Worm (Caenorhabditis elegans) whole organism, L4 larva: ENCODE results near the gene T14G11.1.

Source experiments
- aly-2 ChIP-seq: sonication (generic microtip); optimal IDR thresholded peaks from 2 replicates; lab custom pipeline; 2018; ENCODE audit warnings: missing biosample characterization, missing genetic modification characterization
- ceh-28 ChIP-seq: fragments of 150-350 bp; optimal IDR thresholded peaks from 2 replicates; lab custom pipeline; 2014; ENCODE audit warnings: missing biosample characterization, missing genetic modification reagents, missing genetic modification characterization
- ceh-44 ChIP-seq: fragments of 200-800 bp; sonication (Bioruptor generic); IDR thresholded peaks from 2 replicates; pipeline ENCODE4 v1.3.6; 2022; ENCODE audit warnings: missing genetic modification reagents, missing genetic modification characterization, missing compliant biosample characterization
- madf-9 ChIP-seq: fragments of 200-800 bp; sonication (Bioruptor generic); conservative IDR thresholded peaks from 2 replicates; pipeline ENCODE4 v1.3.6; 2022; ENCODE audit warnings: missing genetic modification reagents, missing genetic modification characterization, missing compliant biosample characterization
- nhr-11 ChIP-seq: fragments of 150-350 bp; optimal IDR thresholded peaks from 2 replicates; lab custom pipeline; 2014; ENCODE audit warnings: missing biosample characterization, missing genetic modification characterization
- nhr-6 ChIP-seq: fragments of 150-350 bp; optimal IDR thresholded peaks from 2 replicates; lab custom pipeline; 2014; ENCODE audit warnings: missing biosample characterization, missing genetic modification characterization
- saeg-2 ChIP-seq: fragments of 200-800 bp; sonication (Bioruptor generic); IDR thresholded peaks from 2 replicates; pipeline ENCODE4 v1.3.6; 2022; ENCODE audit warnings: missing genetic modification reagents, missing genetic modification characterization, missing compliant biosample characterization
- unc-62 ChIP-seq, 3 experiments: fragments of 150-350 bp in 1 of 3; sonication (generic microtip); optimal IDR thresholded peaks in 2 of 3; peaks in 1 of 3; 1 replicate in 1 of 3; 2 replicates in 2 of 3; lab custom pipeline; 2014 to 2017; ENCODE audit warnings: missing biosample characterization in 3 of 3, missing genetic modification characterization in 3 of 3, missing genetic modification reagents in 3 of 3, missing genotype in 1 of 3
- zag-1 ChIP-seq: fragments of 150-350 bp; optimal IDR thresholded peaks from 2 replicates; lab custom pipeline; 2014; ENCODE audit warnings: missing biosample characterization, missing genetic modification characterization

DNA sequence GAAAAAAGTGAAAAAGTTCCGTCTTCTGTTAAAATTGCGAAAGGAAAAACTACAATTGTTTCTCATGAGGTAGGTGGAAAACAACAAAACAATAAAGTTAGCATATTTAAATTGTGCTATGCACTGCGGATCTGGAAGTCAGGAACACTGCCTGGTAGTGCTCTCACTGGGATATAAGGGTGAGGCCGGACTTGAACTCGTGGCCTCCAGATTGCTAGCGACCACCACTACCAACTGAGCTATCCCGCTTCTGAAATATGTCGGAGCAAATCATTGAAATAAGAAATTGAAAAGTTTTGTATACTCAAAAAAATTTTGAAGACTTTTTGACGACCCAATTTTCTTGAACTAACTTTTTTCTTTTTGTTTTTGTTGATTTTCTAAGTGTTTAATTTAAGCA lies 7.8 kb downstream of the T14G11.1 start:
- no peak for TF ChIP-seq aly-2 (tag; lab: Kevin White, UChicago)
- no peak for TF ChIP-seq madf-9
- no peak for TF ChIP-seq unc-62 (GFP tag; optimal IDR thresholded peaks at IDR 0.05 in 1 of 2; lab: Kevin White, UChicago)
- no peak for TF ChIP-seq unc-62 (tag; optimal IDR thresholded peaks at IDR 0.05; lab: Kevin White, UChicago)
- no peak for TF ChIP-seq ceh-44 (GFP tag; lab: Robert Waterston, UW)
- no peak for TF ChIP-seq zag-1
- no peak for TF ChIP-seq ceh-28 (tag; lab: Kevin White, UChicago)
- no peak for TF ChIP-seq saeg-2 (GFP tag; lab: Robert Waterston, UW)
- no peak for TF ChIP-seq nhr-6
- no peak for TF ChIP-seq nhr-11 (tag; lab: Kevin White, UChicago)
